Fruit fly (Drosophila melanogaster): ENCODE measurements around the gene dbr.

dm6 chr2L:92993-93392 lies 26.7 kb downstream of the dbr start:
- TF ChIP-seq gl (tag; optimal IDR thresholded peaks at IDR 0.05) (no peak), Pif1A (GFP tag; optimal IDR thresholded peaks at IDR 0.05) (no peak)

Data from whole organism, pupa.